Fruit fly (Drosophila melanogaster) whole organism: ENCODE measurements around the gene Cisd2.

Source experiments
- EcR ChIP-seq, 2 experiments: fragments of >200 bp; optimal IDR thresholded peaks; 2 replicates each; lab custom pipeline; 2017; ENCODE audit warnings: missing biosample characterization in 2 of 2, missing genetic modification characterization in 2 of 2, missing genetic modification reagents in 2 of 2
- psq ChIP-seq: fragments of >200 bp; optimal IDR thresholded peaks from 2 replicates; lab custom pipeline; 2017
- usp ChIP-seq: fragments of >200 bp; optimal IDR thresholded peaks from 2 replicates; lab custom pipeline; 2017; ENCODE audit warnings: missing biosample characterization, missing genetic modification characterization, mixed read lengths

DNA sequence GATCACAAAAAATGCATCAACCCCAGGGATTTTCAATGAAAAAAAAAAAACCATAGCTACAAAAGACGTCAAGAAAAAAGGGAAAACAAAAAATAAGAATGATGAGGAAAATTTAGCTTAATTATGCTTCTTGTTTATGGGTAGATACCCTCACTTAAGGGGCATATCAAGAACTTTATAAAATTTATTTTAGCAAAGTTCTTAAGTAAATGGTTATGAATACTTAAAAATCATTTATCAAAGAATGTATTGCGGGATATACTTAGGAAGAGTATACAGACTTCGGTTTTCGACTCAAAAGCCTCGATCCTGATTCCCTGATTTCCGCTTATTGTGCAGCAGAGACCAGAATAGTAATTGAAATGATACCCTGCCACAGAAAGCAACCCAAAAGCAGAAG lies 49.8 kb upstream of the Cisd2 start:
- TF ChIP-seq usp (GFP tag; lab: Kevin White, UChicago), result no peak
- no peak for TF ChIP-seq psq
- TF ChIP-seq EcR (GFP tag; optimal IDR thresholded peaks at IDR 0.05; lab: Kevin White, UChicago), result no peak
